Worm (Caenorhabditis elegans): ENCODE results near the gene srx-128.

The srx-128 gene

DNA sequence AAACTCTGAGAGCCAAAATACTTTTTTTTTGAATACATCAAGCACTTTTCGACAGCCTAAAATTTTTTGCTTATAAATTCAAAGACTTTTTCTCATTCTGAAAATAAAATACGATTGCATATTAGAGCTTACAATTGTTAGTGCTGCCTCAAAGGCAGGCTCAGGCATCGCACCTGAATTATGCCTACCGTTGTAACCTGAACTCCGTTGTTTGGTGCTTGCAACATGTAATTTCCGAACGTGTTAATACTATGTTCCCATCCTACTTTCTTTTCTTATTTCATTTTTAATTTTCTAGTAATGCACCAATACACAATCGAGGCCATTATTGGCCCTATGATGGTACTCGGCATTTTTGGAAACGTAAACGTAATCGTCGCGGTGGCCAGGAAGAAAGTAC is 50.1 kb downstream of the srx-128 start, which contains the start of gene srsx-19:
Gene srsx-19, plus strand, starts transcription at position 301 of the 400 bp plus-strand sequence.
- TF ChIP-seq Y105C5A.15 (GFP tag; IDR thresholded peaks at IDR 0.05) = no peak
- peak; percentile 16 for TF ChIP-seq aha-1 (tag)
